Fruit fly (Drosophila melanogaster): ENCODE results near the gene CG1161.

The CG1161 gene

DNA sequence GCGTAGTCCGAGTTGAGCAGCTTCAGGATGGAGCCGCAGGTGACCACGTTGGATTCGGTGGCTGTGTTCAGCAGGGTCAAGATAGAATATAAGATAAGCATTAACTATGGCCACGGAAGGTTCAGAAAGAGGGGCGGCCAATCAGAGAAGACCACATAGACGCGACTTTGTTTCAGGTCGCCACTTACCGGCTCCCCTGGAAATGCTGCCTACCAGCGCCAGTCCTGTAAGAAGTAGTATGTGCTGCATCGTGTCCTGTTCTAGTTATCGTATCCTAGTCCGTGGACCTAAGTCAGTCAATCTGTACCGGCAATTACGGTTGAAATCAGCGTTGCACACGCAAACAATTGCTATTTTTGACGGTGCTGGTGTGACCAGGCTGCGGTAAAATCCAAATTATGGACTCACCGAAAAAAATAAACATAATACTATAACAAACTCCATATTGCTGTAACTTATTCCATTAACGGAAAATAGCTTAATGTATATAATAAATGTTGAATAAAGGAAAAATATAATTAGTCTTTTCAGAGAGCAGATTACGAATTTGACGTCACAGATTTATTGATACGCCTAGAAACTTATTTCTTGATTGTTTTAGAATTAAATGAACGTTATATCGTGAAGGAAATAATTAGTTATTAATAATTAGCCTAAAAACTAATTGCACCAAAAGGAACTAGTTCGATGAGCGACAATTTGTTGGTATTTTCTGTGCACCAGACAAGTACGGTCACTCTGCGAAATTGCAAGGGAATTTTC lies at the start of gene CG1161, which contains the start of gene CG11999:
Gene CG1161 (plus strand): TSS at position 720 of the 762 bp plus-strand sequence.
Gene CG11999 (minus strand): TSS at position 375 of the 762 bp plus-strand sequence.
- no peak for TF ChIP-seq CG17801 (GFP tag; optimal IDR thresholded peaks at IDR 0.05; ENCODE audit: partially characterized antibody)

DNA sequence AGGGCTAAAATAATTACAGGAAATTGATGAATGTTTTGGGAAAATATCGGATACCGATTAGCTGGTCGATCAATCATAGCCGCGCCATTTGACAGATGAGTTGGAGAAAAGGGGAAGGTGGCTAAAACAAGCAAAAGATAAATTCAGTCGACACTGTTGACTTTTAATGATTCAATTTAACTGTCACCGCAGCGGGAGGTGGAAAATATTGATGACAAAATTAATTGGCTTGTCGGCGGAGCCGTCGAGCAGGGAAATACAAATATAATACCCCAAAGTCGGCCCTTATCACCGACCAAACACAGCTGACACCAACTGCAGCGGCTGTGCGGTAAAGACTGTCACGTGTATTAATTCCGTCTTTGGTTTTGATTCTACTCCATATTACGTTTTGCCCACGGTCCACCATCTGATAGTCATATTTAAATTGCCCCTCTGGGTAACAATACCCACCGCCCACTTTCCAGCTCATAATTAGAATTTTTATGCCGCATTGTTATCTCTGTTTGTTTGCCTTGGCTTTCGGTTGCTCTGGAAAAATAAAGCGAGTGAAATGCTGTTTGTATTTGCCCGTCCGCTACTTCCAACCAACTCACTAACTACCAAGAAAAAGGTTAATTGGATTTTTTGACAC lies 48.9 kb upstream of the CG1161 start:
- TF ChIP-seq CG17801 (GFP tag; optimal IDR thresholded peaks at IDR 0.05; ENCODE audit: partially characterized antibody): no peak

DNA sequence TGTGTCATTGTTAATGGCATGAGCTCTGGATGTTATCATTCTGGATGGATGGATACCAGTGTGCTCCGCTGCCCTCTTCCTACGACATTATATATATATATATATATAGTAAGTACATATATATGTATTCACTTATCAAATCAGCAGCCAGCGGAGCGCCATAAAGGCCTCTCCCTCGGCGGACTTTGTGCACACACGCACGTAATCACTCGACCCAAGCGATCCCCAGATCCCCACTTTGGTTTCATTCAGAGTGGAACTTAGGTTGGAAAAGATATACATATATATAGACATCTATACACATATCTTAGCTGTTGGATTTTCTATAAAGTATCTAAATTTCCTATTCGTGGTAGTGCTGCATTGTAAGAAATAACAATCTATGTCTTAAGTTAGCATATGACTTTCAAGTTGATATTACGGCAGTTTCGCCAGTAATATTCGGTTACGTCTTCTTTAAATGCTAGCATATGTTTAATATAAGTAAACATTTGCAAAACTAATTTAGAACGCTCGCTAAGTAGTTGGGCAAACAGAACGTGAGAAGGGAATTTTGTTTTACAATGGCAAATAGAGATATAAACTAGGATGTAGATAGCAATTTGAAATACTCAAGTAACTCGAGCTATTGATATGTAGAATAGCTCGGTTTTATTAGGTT lies 46.6 kb upstream of the CG1161 start:
- no peak for TF ChIP-seq CG17801 (GFP tag; optimal IDR thresholded peaks at IDR 0.05; ENCODE audit: partially characterized antibody)

DNA sequence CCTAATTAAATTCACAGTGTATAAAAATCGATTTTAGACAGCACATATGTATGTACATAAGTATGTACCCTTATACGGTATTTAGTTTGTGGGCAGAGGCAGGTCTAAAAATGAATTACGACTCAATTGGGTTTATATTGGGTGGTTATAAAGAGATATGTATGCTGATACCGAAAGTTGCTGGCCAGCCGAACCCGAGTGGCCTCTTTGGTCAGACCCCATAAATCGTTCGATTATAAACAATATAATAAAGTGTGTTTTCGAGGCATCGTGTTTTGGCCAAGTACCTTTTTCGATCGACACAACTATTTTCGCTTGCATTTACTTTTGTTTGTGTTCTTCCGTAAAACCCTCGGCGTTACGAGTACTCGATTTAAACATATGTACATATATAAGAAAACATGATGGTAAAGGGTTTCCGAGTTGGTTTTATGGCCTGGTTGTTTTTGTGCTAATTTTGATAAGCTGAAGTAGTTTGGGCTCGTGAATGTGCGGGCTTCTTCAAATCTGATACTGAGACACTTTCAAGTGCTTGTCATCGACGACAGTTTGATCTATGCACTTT lies 45.6 kb upstream of the CG1161 start:
- no peak for TF ChIP-seq CG17801 (GFP tag; optimal IDR thresholded peaks at IDR 0.05; ENCODE audit: partially characterized antibody)

DNA sequence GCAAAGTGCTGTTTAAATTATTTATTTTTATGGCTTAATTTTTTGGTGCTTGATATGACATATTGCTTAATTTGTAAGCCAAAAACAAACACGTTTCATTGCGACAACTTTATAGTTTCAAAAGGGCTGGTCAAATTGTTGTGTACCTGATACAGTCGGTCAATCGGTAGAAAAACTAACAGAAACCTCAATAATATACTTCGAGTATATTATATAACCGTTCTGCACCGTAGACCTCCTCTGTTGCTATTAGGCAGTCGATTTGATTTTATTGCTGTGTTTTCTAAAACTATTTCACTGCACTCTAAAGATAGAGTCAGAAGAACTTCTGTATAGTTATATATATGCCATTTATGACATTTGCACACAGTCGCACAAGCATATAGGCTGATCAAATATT lies 44.6 kb upstream of the CG1161 start:
- no peak for TF ChIP-seq CG17801 (GFP tag; optimal IDR thresholded peaks at IDR 0.05; ENCODE audit: partially characterized antibody)

DNA sequence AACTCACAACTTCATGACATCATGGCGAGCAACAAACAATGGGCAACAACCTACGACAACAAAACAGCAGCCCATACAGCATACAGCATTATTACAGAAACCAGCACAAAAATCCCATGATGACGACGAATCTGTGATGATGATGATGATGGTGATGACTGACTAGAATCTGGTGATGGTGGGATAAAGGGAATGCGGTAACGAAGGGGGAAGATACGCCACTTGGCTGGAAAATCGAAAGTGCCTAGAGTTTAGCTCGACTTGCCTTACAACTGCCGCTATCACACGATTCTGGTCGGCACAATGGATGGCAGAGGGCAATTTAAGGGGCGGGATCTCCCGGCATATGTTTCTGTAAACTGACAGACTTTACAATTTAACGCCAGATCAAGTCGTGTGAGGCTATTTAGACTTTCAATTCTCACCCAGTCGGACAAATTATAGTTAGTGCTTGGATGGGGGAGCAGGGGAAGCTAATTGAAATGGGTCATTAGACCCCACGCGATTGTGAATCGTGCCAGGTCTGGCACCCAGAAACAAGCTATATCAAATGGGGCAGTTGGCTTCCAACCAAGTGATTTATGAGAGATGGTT lies 39.7 kb upstream of the CG1161 start:
- TF ChIP-seq CG17801 (GFP tag; optimal IDR thresholded peaks at IDR 0.05; ENCODE audit: partially characterized antibody): no peak

DNA sequence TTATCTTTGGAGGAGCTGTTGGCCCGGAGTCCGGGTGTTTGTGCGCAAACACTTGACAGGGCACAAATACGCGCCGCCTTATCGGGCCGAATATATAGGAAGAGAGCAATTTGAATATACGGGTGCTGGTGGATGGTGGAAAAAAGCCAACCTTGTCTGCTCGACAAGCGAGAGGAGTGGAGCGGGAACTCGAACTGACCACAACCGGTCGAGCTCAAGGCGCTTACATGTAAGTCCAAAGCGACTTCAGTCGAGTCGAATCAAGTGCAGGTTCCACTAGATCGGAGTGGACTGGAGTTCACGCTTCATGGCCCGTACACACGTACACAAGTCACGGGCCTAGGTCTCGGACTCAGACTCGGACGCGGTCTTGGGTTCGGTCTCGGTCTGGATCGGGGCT lies 39.0 kb upstream of the CG1161 start:
- no peak for TF ChIP-seq CG17801 (GFP tag; optimal IDR thresholded peaks at IDR 0.05; ENCODE audit: partially characterized antibody)

DNA sequence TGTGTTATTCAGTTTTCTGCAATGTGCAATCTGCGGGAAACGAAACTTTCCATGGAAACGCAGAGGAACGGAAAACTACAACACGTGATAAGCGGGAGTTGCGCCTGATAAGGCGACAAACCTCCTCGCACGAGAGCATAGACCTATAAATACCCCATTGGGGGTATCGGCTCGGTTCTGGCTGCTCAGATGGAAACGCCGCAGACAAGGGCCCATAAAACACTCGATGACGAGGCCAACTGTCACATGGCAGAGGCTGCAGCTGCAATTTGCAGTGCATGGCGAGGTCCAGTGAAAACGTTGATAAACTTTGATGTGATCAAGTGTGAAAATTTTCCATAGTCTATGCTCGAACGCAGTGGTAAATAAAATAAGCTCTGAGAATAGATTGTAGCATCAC lies 38.1 kb upstream of the CG1161 start:
- no peak for TF ChIP-seq CG17801 (GFP tag; optimal IDR thresholded peaks at IDR 0.05; ENCODE audit: partially characterized antibody)

DNA sequence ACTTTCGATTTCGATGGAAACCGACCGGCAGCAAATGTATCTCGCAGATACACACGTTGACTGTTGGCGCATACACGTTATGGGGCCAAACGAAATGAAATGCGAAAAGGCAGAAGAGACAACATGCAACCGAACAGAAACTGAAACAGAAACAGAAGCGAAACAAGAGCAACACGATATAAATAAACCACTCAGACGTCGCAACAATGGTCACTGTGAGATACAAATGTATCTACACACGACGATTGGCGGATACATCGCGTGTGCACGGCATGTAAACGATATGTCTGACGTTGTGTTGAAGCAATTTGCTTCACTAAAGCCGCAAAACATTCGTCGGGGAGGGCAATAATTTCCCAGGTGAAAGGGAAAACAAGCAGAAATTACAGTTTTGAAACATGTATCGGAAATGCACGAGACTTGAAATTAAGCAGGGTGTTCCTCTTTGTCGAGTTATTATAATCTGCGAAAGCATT lies 37.2 kb upstream of the CG1161 start:
- TF ChIP-seq CG17801 (GFP tag; optimal IDR thresholded peaks at IDR 0.05; ENCODE audit: partially characterized antibody): peak; percentile 27

DNA sequence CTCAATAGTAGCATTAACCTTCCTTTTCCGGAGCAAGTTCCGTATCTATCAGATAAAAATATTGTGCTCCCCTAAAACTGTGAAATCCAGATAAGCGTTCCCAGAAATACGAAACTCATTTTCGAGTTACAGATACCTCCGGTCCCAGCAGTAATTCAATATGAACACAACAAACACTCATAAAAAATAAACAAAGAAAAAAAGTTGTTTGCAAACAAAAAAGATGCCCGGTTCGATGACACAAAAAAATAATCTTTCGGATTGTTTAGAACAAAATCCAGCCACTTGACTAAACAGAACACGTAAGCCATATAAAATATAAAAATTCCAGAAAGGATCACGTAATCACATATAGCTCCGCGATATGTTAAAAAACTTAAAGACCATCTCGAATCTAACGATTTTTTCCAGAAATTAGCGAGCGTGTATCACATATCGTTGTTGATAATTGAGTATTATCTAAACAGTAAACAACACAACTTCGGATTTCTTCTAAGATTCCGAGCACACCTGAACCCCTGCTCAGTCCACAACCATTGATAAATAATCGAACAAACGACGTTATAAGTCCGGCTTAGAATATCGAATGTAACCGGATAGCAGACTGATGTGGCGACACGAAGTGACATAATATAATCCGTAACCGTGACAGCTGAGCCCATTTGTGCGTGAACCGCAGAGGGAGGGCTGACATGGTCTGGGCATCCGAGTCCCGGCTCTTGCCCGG lies 35.7 kb upstream of the CG1161 start:
- no peak for TF ChIP-seq CG17801 (GFP tag; optimal IDR thresholded peaks at IDR 0.05; ENCODE audit: partially characterized antibody)

DNA sequence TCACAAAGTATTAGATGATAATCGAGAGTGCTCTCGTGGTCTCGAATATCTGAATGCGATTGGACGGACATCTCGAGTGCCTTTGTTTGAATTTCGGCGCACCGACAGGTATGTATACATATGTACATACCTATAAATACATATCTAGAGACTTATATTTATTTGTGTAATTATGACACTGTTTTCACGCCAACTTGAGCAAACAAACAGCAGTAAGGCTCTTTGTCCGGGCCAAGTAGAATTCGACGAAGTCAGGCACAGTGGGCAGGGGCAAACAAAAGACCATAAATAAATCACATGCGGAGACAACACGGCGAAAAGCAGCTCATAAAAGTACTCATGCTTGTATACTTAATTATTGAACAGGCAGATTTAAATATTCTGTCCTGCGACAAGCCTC lies 34.2 kb upstream of the CG1161 start:
- no peak for TF ChIP-seq CG17801 (GFP tag; optimal IDR thresholded peaks at IDR 0.05; ENCODE audit: partially characterized antibody)

DNA sequence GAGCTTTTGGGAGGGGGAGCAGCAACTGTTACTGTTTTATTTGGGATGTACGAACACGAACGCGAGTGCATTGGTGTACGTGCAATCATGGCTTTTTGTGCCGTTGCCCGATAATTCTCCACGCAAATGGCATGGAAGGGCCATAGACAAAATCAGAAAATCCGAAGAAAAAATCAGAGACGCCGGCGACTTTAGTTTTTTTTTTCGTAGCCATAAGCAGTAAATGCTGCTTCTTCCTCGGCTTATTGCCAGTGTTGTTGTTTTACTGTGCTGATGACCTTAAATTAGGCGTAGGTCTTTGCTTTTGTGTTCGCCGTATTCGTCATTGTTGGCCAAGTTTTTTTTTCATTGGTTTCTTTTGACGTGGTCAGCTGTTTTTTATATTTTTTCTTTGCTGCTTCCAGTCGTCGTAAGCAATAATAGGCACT lies 32.7 kb upstream of the CG1161 start:
- TF ChIP-seq CG17801 (GFP tag; optimal IDR thresholded peaks at IDR 0.05; ENCODE audit: partially characterized antibody): peak; percentile 49

DNA sequence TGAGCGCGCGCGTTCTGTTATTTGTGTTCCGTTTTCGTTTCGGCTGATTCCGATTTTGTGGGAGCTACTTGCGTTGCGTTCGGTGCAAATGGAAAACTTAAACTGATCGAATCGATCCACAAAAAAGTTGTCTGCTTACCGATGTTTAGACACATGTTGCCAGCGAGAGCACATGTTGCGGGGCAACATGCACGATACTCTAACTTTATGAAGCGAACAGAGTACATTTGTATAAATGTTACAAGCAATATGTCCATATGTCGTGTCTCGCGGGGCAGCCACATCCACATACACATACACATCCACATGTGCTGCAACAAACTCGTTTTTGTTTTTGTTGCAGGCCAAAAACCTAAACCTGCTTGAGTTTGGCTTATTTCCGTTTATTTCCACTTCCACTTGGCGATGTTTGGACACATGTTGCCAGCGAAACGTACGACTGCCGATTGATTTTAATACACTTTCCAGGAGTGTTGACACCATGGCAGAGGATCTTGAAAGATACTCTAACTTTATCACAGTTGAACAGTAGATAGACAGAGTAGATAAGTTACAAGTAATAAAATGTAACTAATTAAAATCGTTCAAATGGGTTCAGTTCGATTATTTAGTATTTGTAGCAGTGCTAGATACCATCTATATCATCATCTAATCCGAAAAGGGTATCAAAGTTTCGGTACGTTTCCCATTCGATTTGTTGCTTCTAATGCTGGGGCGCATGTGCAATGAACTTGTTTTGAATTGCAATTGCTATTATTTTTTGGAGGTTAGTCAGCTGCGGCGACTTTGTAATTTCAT lies 31.0 kb upstream of the CG1161 start:
- peak; percentile 66 for TF ChIP-seq CG17801 (GFP tag; optimal IDR thresholded peaks at IDR 0.05; ENCODE audit: partially characterized antibody)

DNA sequence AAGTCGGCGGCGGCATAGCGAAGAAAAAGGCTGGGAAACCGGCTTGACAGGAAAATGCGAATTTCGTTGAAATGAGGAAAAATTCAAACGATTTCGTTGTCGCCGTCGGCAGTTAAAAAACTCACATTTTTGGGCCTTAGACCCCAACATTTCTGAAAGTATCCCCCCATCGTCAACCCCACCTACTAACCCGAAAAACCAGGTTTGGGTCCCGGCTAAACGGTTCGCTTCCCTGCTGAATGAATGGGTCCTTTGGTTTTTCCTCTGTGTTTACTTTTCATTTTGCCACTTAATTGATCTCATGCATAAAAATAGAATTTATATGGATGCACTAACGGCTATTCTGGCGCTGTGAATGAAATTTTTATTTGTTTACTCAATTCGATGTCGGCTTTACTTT lies 28.7 kb upstream of the CG1161 start:
- TF ChIP-seq CG17801 (GFP tag; optimal IDR thresholded peaks at IDR 0.05; ENCODE audit: partially characterized antibody): no peak
